Worm (Caenorhabditis elegans) whole organism, L4 larva: ENCODE measurements around the gene unc-10.

Experiments used
- F10B5.3 ChIP-seq: sonication (generic microtip); optimal IDR thresholded peaks from 2 replicates; lab custom pipeline; 2016; ENCODE audit warnings: mild to moderate bottlenecking, missing genetic modification characterization, missing compliant biosample characterization
- F26F4.8 ChIP-seq: fragments of 200-800 bp; sonication (Bioruptor generic); conservative IDR thresholded peaks from 2 replicates; pipeline ENCODE4 v1.3.6; 2022; ENCODE audit warnings: missing genetic modification characterization, missing compliant biosample characterization
- F44E2.7 ChIP-seq: fragments of 200-800 bp; sonication (Bioruptor generic); IDR thresholded peaks from 2 replicates; pipeline ENCODE4 v2.1.2; 2022; ENCODE audit warnings: missing genetic modification characterization, missing compliant biosample characterization
- T20F7.1 ChIP-seq: fragments of 200-800 bp; sonication (Bioruptor generic); optimal IDR thresholded peaks from 2 replicates; lab custom pipeline; 2018; ENCODE audit warnings: mild to moderate bottlenecking, missing genetic modification characterization, missing compliant biosample characterization
- T26A8.4 ChIP-seq: fragments of 200-800 bp; sonication (Bioruptor generic); IDR thresholded peaks from 2 replicates; pipeline ENCODE4 v1.3.6; 2022; ENCODE audit warnings: missing genetic modification characterization, missing compliant biosample characterization
- Y48G9A.11 ChIP-seq: fragments of 200-800 bp; sonication (Bioruptor generic); IDR thresholded peaks from 2 replicates; pipeline ENCODE4 v1.3.6; 2022; ENCODE audit warnings: missing genetic modification reagents, missing genetic modification characterization, missing compliant biosample characterization
- Y5F2A.4 ChIP-seq: fragments of 200-800 bp; sonication (Bioruptor generic); optimal IDR thresholded peaks from 2 replicates; lab custom pipeline; 2018; ENCODE audit warnings: mild to moderate bottlenecking, missing genetic modification characterization, missing compliant biosample characterization
- Y75B8A.6 ChIP-seq: fragments of 200-800 bp; sonication (Bioruptor generic); IDR thresholded peaks from 2 replicates; pipeline ENCODE4 v1.3.6; 2022; ENCODE audit warnings: missing genetic modification reagents, missing genetic modification characterization, missing compliant biosample characterization
- ZK337.2 ChIP-seq: fragments of 200-800 bp; sonication (Bioruptor generic); IDR thresholded peaks from 2 replicates; pipeline ENCODE4 v1.3.6; 2022; ENCODE audit warnings: missing genetic modification reagents, missing genetic modification characterization, missing compliant biosample characterization
- ZK546.5 ChIP-seq, 2 experiments: sonication (generic microtip); optimal IDR thresholded peaks; 2 replicates each; lab custom pipeline; 2017; ENCODE audit warnings: missing biosample characterization in 2 of 2, missing genetic modification characterization in 2 of 2
- aha-1 ChIP-seq: fragments of 150-350 bp; peaks from one replicate; lab custom pipeline; 2014; ENCODE audit warnings: missing biosample characterization, missing genetic modification characterization
- aly-2 ChIP-seq: sonication (generic microtip); optimal IDR thresholded peaks from 2 replicates; lab custom pipeline; 2018; ENCODE audit warnings: missing biosample characterization, missing genetic modification characterization
- arid-1 ChIP-seq: fragments of 200-800 bp; sonication (Bioruptor generic); conservative IDR thresholded peaks from 2 replicates; pipeline ENCODE4 v1.3.6; 2022; ENCODE audit warnings: missing genetic modification reagents, missing genetic modification characterization, missing compliant biosample characterization
- ceh-28 ChIP-seq: fragments of 150-350 bp; optimal IDR thresholded peaks from 2 replicates; lab custom pipeline; 2014; ENCODE audit warnings: missing biosample characterization, missing genetic modification reagents, missing genetic modification characterization
- ceh-32 ChIP-seq: sonication (generic microtip); optimal IDR thresholded peaks from 2 replicates; lab custom pipeline; 2016; ENCODE audit warnings: mild to moderate bottlenecking, missing genetic modification characterization, missing compliant biosample characterization; ENCODE audit not compliant: poor library complexity
- ceh-62 ChIP-seq: sonication (generic microtip); optimal IDR thresholded peaks from 2 replicates; lab custom pipeline; 2017; ENCODE audit warnings: missing biosample characterization, missing genetic modification characterization
- ces-1 ChIP-seq: fragments of 150-350 bp; sonication (generic microtip); optimal IDR thresholded peaks from 4 replicates; lab custom pipeline; 2014; ENCODE audit warnings: missing biosample characterization, missing genetic modification reagents, missing genetic modification characterization
- cey-2 ChIP-seq: sonication (generic microtip); optimal IDR thresholded peaks from 3 replicates; lab custom pipeline; 2017; ENCODE audit warnings: missing genetic modification characterization, mild to moderate bottlenecking, missing compliant biosample characterization, antibody characterized with exemption, borderline replicate concordance; ENCODE audit not compliant: insufficient read depth
- daf-12 ChIP-seq: fragments of 150-350 bp; optimal IDR thresholded peaks from 2 replicates; lab custom pipeline; 2014; ENCODE audit warnings: missing biosample characterization, missing genetic modification reagents, missing genetic modification characterization
- daf-19 ChIP-seq: fragments of 200-800 bp; sonication (Bioruptor generic); conservative IDR thresholded peaks from 2 replicates; pipeline ENCODE4 v1.3.6; 2022; ENCODE audit warnings: missing genetic modification characterization, missing compliant biosample characterization
- dmd-9 ChIP-seq: fragments of 200-800 bp; sonication (Bioruptor generic); IDR thresholded peaks from 2 replicates; pipeline ENCODE4 v1.3.6; 2022; ENCODE audit warnings: missing genetic modification reagents, missing genetic modification characterization, missing compliant biosample characterization
- dpl-1 ChIP-seq: fragments of 150-350 bp; optimal IDR thresholded peaks from 2 replicates; lab custom pipeline; 2014; ENCODE audit warnings: missing biosample characterization, missing genetic modification reagents, missing genetic modification characterization
- dve-1 ChIP-seq: sonication (generic microtip); optimal IDR thresholded peaks from 2 replicates; lab custom pipeline; 2017; ENCODE audit warnings: antibody characterized with exemption, mild to moderate bottlenecking, missing genetic modification characterization, missing compliant biosample characterization; ENCODE audit not compliant: insufficient read depth
- egl-27 ChIP-seq: sonication (generic microtip); optimal IDR thresholded peaks from 3 replicates; lab custom pipeline; 2017; ENCODE audit warnings: missing biosample characterization, missing genetic modification reagents, missing genetic modification characterization
- egl-43 ChIP-seq: fragments of 200-800 bp; sonication (Bioruptor generic); IDR thresholded peaks from 2 replicates; pipeline ENCODE4 v1.3.6; 2022; ENCODE audit warnings: missing genetic modification reagents, missing genetic modification characterization, missing compliant biosample characterization
- fos-1 ChIP-seq: fragments of 150-350 bp; optimal IDR thresholded peaks from 2 replicates; lab custom pipeline; 2014; ENCODE audit warnings: missing biosample characterization, missing genetic modification characterization
- gei-8 ChIP-seq: fragments of 200-800 bp; sonication (Bioruptor generic); optimal IDR thresholded peaks from 2 replicates; lab custom pipeline; 2018; ENCODE audit warnings: mild to moderate bottlenecking, missing genetic modification characterization, missing compliant biosample characterization
- hif-1 ChIP-seq, 2 experiments: sonication (generic microtip); optimal IDR thresholded peaks; 2 replicates each; lab custom pipeline; 2016 to 2017; ENCODE audit warnings: missing compliant biosample characterization in 2 of 2, missing genetic modification characterization in 2 of 2, missing genetic modification reagents in 2 of 2, missing genotype in 2 of 2, mild to moderate bottlenecking in 1 of 2
- lin-1 ChIP-seq: fragments of 200-800 bp; sonication (Bioruptor generic); IDR thresholded peaks from 2 replicates; pipeline ENCODE4 v1.3.6; 2022; ENCODE audit warnings: missing genetic modification reagents, missing genetic modification characterization, missing compliant biosample characterization
- lin-15B ChIP-seq: fragments of 150-350 bp; sonication (generic microtip); optimal IDR thresholded peaks from 3 replicates; lab custom pipeline; 2014; ENCODE audit warnings: missing biosample characterization, missing genetic modification characterization
- lin-29 ChIP-seq: fragments of 200-800 bp; sonication (Bioruptor generic); IDR thresholded peaks from 2 replicates; pipeline ENCODE4 v1.3.6; 2022; ENCODE audit warnings: missing genetic modification reagents, missing genetic modification characterization, missing compliant biosample characterization
- lin-38 ChIP-seq: fragments of 200-800 bp; sonication (Bioruptor generic); IDR thresholded peaks from 2 replicates; pipeline ENCODE4 v1.3.6; 2022; ENCODE audit warnings: missing genetic modification reagents, missing genetic modification characterization, missing compliant biosample characterization
- lir-3 ChIP-seq: sonication (generic microtip); optimal IDR thresholded peaks from 2 replicates; lab custom pipeline; 2016; ENCODE audit warnings: mild to moderate bottlenecking, missing genetic modification characterization, missing compliant biosample characterization
- madf-9 ChIP-seq: fragments of 200-800 bp; sonication (Bioruptor generic); conservative IDR thresholded peaks from 2 replicates; pipeline ENCODE4 v1.3.6; 2022; ENCODE audit warnings: missing genetic modification reagents, missing genetic modification characterization, missing compliant biosample characterization
- mdl-1 ChIP-seq, 2 experiments: fragments of 150-350 bp in 1 of 2; sonication (generic microtip) in 1 of 2; optimal IDR thresholded peaks; 2 replicates each; lab custom pipeline; 2014 to 2017; ENCODE audit warnings: missing biosample characterization in 2 of 2, missing genetic modification characterization in 2 of 2
- mdt-29 ChIP-seq: fragments of 200-800 bp; sonication (Bioruptor generic); IDR thresholded peaks from 2 replicates; pipeline ENCODE4 v1.3.6; 2022; ENCODE audit warnings: missing genetic modification reagents, missing genetic modification characterization, missing compliant biosample characterization
- mep-1 ChIP-seq: fragments of 150-350 bp; sonication (generic microtip); optimal IDR thresholded peaks from 3 replicates; lab custom pipeline; 2014; ENCODE audit warnings: missing biosample characterization, missing genetic modification characterization
- mxl-2 ChIP-seq: fragments of 200-800 bp; sonication (Bioruptor generic); conservative IDR thresholded peaks from 2 replicates; pipeline ENCODE4 v1.3.6; 2022; ENCODE audit warnings: missing genetic modification reagents, missing genetic modification characterization, missing compliant biosample characterization
- nhr-10 ChIP-seq: fragments of 150-350 bp; optimal IDR thresholded peaks from 2 replicates; lab custom pipeline; 2014; ENCODE audit warnings: missing biosample characterization, missing genetic modification characterization
- nhr-11 ChIP-seq: fragments of 150-350 bp; optimal IDR thresholded peaks from 2 replicates; lab custom pipeline; 2014; ENCODE audit warnings: missing biosample characterization, missing genetic modification characterization
- nhr-111 ChIP-seq: fragments of 200-800 bp; sonication (Bioruptor generic); optimal IDR thresholded peaks from 2 replicates; lab custom pipeline; 2018; ENCODE audit warnings: mild to moderate bottlenecking, missing genetic modification characterization, missing compliant biosample characterization
- nhr-25 ChIP-seq: sonication (generic microtip); optimal IDR thresholded peaks from 2 replicates; lab custom pipeline; 2017; ENCODE audit warnings: missing genetic modification characterization, mild to moderate bottlenecking, missing compliant biosample characterization, antibody characterized with exemption, moderate library complexity, borderline replicate concordance; ENCODE audit not compliant: insufficient read depth
- nhr-28 ChIP-seq: fragments of 150-350 bp; optimal IDR thresholded peaks from 2 replicates; lab custom pipeline; 2014; ENCODE audit warnings: missing biosample characterization, missing genetic modification characterization
- nhr-76 ChIP-seq: fragments of 150-350 bp; optimal IDR thresholded peaks from 2 replicates; lab custom pipeline; 2014; ENCODE audit warnings: missing biosample characterization, missing genetic modification characterization
- rbr-2 ChIP-seq: sonication (generic microtip); optimal IDR thresholded peaks from 2 replicates; lab custom pipeline; 2016; ENCODE audit warnings: missing genotype, missing genetic modification characterization, missing compliant biosample characterization
- saeg-2 ChIP-seq: fragments of 200-800 bp; sonication (Bioruptor generic); IDR thresholded peaks from 2 replicates; pipeline ENCODE4 v1.3.6; 2022; ENCODE audit warnings: missing genetic modification reagents, missing genetic modification characterization, missing compliant biosample characterization
- sdz-12 ChIP-seq: fragments of 200-800 bp; sonication (Bioruptor generic); optimal IDR thresholded peaks from 2 replicates; lab custom pipeline; 2018; ENCODE audit warnings: mild to moderate bottlenecking, missing genetic modification characterization, missing compliant biosample characterization
- snpc-1.2 ChIP-seq: fragments of 200-800 bp; sonication (Bioruptor generic); IDR thresholded peaks from 2 replicates; pipeline ENCODE4 v1.3.6; 2022; ENCODE audit warnings: missing genetic modification reagents, missing genetic modification characterization, missing compliant biosample characterization
- spr-1 ChIP-seq: sonication (generic microtip); optimal IDR thresholded peaks from 2 replicates; lab custom pipeline; 2016; ENCODE audit warnings: mild to moderate bottlenecking, missing genetic modification characterization, missing compliant biosample characterization
- tag-97 ChIP-seq: fragments of 200-800 bp; sonication (Bioruptor generic); IDR thresholded peaks from 2 replicates; pipeline ENCODE4 v1.3.6; 2022; ENCODE audit warnings: missing genetic modification characterization, missing compliant biosample characterization
- ztf-11 ChIP-seq: fragments of 150-350 bp; optimal IDR thresholded peaks from 2 replicates; lab custom pipeline; 2014; ENCODE audit warnings: missing biosample characterization, missing genetic modification characterization

The unc-10 gene

DNA sequence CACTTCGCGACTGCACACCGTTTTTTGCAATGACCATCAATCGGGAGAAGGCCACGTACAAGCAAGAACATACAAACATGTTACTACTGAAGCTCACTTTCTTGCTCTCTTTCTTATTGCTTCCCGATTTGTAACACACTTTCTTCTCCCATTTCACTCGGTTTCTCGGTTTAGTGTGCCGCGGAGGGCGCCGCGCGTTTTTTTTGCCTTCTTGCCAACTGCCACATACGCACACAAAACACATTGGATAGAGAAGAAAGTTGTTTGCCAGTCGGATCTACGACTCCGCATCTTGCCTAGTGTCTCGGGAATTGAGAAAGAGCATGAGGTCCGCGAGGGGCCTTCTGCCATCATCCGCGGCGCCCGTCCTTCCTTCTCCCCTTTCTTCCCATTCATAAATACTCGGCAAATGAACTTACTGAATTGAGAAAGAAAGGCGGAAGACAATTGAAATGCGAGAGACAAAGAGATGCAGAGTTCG lies 45.4 kb downstream of the unc-10 start (continued):
- TF ChIP-seq hif-1 (tag; optimal IDR thresholded peaks at IDR 0.05; lab: Kevin White, UChicago) (peak in 1 of 2 experiments; percentile 78), nhr-28 (peak; percentile 59), cey-2 (no peak), snpc-1.2 (peak; percentile 30; the same call in 1 of the 2 replicates), ceh-62 (tag; lab: Kevin White, UChicago) (no peak), F26F4.8 (no peak), nhr-76 (tag; lab: Kevin White, UChicago) (no peak), spr-1 (tag; lab: Kevin White, UChicago) (peak; percentile 3), ZK546.5 (tag; optimal IDR thresholded peaks at IDR 0.05; lab: Kevin White, UChicago) (no peak), ZK337.2 (GFP tag; lab: Robert Waterston, UW) (no peak), nhr-11 (peak; percentile 25), mxl-2 (GFP tag; lab: Robert Waterston, UW) (no peak), daf-19 (GFP tag; lab: Robert Waterston, UW) (no peak), aha-1 (tag; lab: Kevin White, UChicago) (peak; percentile 99), egl-27 (tag; lab: Kevin White, UChicago) (no peak), dpl-1 (GFP tag; lab: Kevin White, UChicago) (no peak), nhr-25 (tag; lab: Kevin White, UChicago) (no peak), lin-15B (no peak), Y48G9A.11 (GFP tag; lab: Robert Waterston, UW) (no peak), madf-9 (GFP tag; lab: Robert Waterston, UW) (no peak), lin-29 (no peak), rbr-2 (tag; lab: Kevin White, UChicago) (peak; percentile 68), egl-43 (GFP tag; lab: Robert Waterston, UW) (peak; percentile 49; the same call in 1 of the 2 replicates), sdz-12 (no peak), ceh-28 (tag; lab: Kevin White, UChicago) (no peak), T20F7.1 (GFP tag; lab: Kevin White, UChicago) (no peak), F44E2.7 (GFP tag; lab: Robert Waterston, UW) (no peak), lin-1 (GFP tag; lab: Robert Waterston, UW) (0 out of 2 replicates have a peak, but pooled peaks have one; percentile 22), T26A8.4 (GFP tag; lab: Robert Waterston, UW) (no peak), dmd-9 (GFP tag; lab: Robert Waterston, UW) (no peak), dve-1 (peak; percentile 12), daf-12 (no peak), mdt-29 (GFP tag; lab: Robert Waterston, UW) (no peak), F10B5.3 (tag; lab: Kevin White, UChicago) (no peak), mdl-1 (tag; optimal IDR thresholded peaks at IDR 0.05; lab: Kevin White, UChicago) (peak in 1 of 2 experiments; percentile 37), mep-1 (tag; lab: Kevin White, UChicago) (peak; percentile 81), tag-97 (GFP tag; lab: Robert Waterston, UW) (no peak), fos-1 (tag; lab: Kevin White, UChicago) (no peak), Y75B8A.6 (GFP tag; lab: Robert Waterston, UW) (no peak), ces-1 (GFP tag; lab: Kevin White, UChicago) (peak; percentile 34), nhr-111 (GFP tag; lab: Kevin White, UChicago) (no peak), lir-3 (tag; lab: Kevin White, UChicago) (no peak), ztf-11 (no peak), gei-8 (GFP tag; lab: Kevin White, UChicago) (no peak), nhr-10 (tag; lab: Kevin White, UChicago) (no peak), arid-1 (GFP tag; lab: Robert Waterston, UW) (no peak), lin-38 (GFP tag; lab: Robert Waterston, UW) (no peak), aly-2 (tag; lab: Kevin White, UChicago) (no peak), saeg-2 (GFP tag; lab: Robert Waterston, UW) (no peak), ceh-32 (no peak), Y5F2A.4 (GFP tag; lab: Kevin White, UChicago) (no peak)
